Fruit fly (Drosophila melanogaster): ENCODE data around the gene temp.

DNA sequence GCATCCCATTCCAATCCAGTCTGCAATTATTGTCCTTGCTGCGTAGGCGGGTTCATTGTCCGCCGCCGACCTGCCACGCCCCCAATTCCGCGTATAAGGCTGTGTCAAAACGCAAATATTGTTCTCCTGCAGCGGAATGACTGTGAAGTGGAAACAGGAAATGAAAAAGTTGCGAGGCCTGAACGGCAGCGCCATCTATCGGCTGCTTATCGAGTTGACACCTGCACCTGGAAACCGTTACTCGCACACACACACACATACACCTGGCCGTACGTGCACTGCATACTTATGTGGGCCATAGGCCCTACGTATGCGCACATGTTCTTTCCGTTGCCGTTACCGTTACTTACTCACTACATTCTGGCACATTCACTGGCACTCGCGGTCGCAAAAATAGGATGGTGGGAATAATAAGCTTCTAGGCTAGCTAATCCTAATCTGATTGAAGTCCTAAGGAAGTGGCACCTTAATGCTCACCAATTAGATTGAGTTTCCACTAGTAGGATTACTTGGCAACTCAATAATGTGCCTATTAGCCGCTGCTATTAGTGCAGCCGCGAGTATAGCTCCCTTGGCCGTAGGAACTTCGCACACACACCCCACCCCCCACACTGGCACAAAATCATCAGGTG lies 3.6 kb downstream of the temp start:
- TF ChIP-seq Myc (optimal IDR thresholded peaks at IDR 0.05): no peak
- no peak for TF ChIP-seq Sin3A (optimal IDR thresholded peaks at IDR 0.05)
- no peak for TF ChIP-seq psq (optimal IDR thresholded peaks at IDR 0.05)
- no peak for TF ChIP-seq ttk (optimal IDR thresholded peaks at IDR 0.05)
- TF ChIP-seq h (optimal IDR thresholded peaks at IDR 0.05): no peak
- no peak for TF ChIP-seq insv (optimal IDR thresholded peaks at IDR 0.05)

All from Kc167 (cell line).